Worm (Caenorhabditis elegans): Measurements from ENCODE around the gene T13F3.4.

The T13F3.4 gene

ce11 chrV:16233624-16234023 lies 32.8 kb downstream of the T13F3.4 start, which contains the start of gene clec-233:
Gene clec-233 (plus strand): TSS chrV:16233924.
- TF ChIP-seq dao-5 (tag; optimal IDR thresholded peaks at IDR 0.05) (no peak), W03F9.2 (tag; optimal IDR thresholded peaks at IDR 0.05) (no peak), him-1 (tag; optimal IDR thresholded peaks at IDR 0.05) (no peak)

ce11 chrV:16232180-16232579 lies 34.2 kb downstream of the T13F3.4 start, which contains the start of gene gst-22:
Gene gst-22 (minus strand): TSS chrV:16232282.
- no peak for TF ChIP-seq him-1 (tag; optimal IDR thresholded peaks at IDR 0.05)
- no peak for TF ChIP-seq dao-5 (tag; optimal IDR thresholded peaks at IDR 0.05)
- TF ChIP-seq W03F9.2 (tag; optimal IDR thresholded peaks at IDR 0.05): no peak

- TF ChIP-seq him-1 (tag; optimal IDR thresholded peaks at IDR 0.05) (no peak), W03F9.2 (tag; optimal IDR thresholded peaks at IDR 0.05) (no peak), dao-5 (tag; optimal IDR thresholded peaks at IDR 0.05) (no peak)
Measured at ce11 chrV:16229896-16230295, 36.5 kb downstream of the T13F3.4 start, which contains the start of the genes F21H7.2 and F21H7.12. Gene F21H7.2 (minus strand): TSS chrV:16229996. Gene F21H7.12 (plus strand): TSS chrV:16230165.

- TF ChIP-seq W03F9.2 (tag; optimal IDR thresholded peaks at IDR 0.05) (no peak), him-1 (tag; optimal IDR thresholded peaks at IDR 0.05) (no peak), dao-5 (tag; optimal IDR thresholded peaks at IDR 0.05) (no peak)
Measured at ce11 chrV:16229439-16229838, 37.0 kb downstream of the T13F3.4 start.

ce11 chrV:16226581-16226980 lies 39.8 kb downstream of the T13F3.4 start, which contains the start of gene F11A5.13:
Gene F11A5.13 (minus strand): TSS chrV:16226681.
- TF ChIP-seq W03F9.2 (tag; optimal IDR thresholded peaks at IDR 0.05): no peak
- no peak for TF ChIP-seq him-1 (tag; optimal IDR thresholded peaks at IDR 0.05)
- no peak for TF ChIP-seq dao-5 (tag; optimal IDR thresholded peaks at IDR 0.05)

- TF ChIP-seq dao-5 (tag; optimal IDR thresholded peaks at IDR 0.05) (no peak), him-1 (tag; optimal IDR thresholded peaks at IDR 0.05) (no peak), W03F9.2 (tag; optimal IDR thresholded peaks at IDR 0.05) (no peak)
Measured at ce11 chrV:16225524-16226116, 40.8 kb downstream of the T13F3.4 start.

ce11 chrV:16224027-16224426 lies 42.4 kb downstream of the T13F3.4 start, which contains the start of gene stdh-2:
Gene stdh-2 (plus strand): TSS chrV:16224327.
- TF ChIP-seq him-1 (tag; optimal IDR thresholded peaks at IDR 0.05) (no peak), dao-5 (tag; optimal IDR thresholded peaks at IDR 0.05) (no peak), W03F9.2 (tag; optimal IDR thresholded peaks at IDR 0.05) (no peak)

- no peak for TF ChIP-seq W03F9.2 (tag; optimal IDR thresholded peaks at IDR 0.05)
- no peak for TF ChIP-seq him-1 (tag; optimal IDR thresholded peaks at IDR 0.05)
- no peak for TF ChIP-seq dao-5 (tag; optimal IDR thresholded peaks at IDR 0.05)
Measured at ce11 chrV:16220020-16220419, 46.4 kb downstream of the T13F3.4 start.

- TF ChIP-seq W03F9.2 (tag; optimal IDR thresholded peaks at IDR 0.05): no peak
- TF ChIP-seq him-1 (tag; optimal IDR thresholded peaks at IDR 0.05): no peak
- TF ChIP-seq dao-5 (tag; optimal IDR thresholded peaks at IDR 0.05): no peak
Measured at ce11 chrV:16218972-16219757, 47.2 kb downstream of the T13F3.4 start, which contains the start of gene glc-1. Gene glc-1 (plus strand): TSS chrV:16219634.

- TF ChIP-seq W03F9.2 (tag; optimal IDR thresholded peaks at IDR 0.05) (no peak), him-1 (tag; optimal IDR thresholded peaks at IDR 0.05) (no peak), dao-5 (tag; optimal IDR thresholded peaks at IDR 0.05) (no peak)
Measured at ce11 chrV:16218522-16218921, 47.9 kb downstream of the T13F3.4 start, which contains the start of gene F11A5.15. Gene F11A5.15 (minus strand): TSS chrV:16218622.
